Worm (Caenorhabditis elegans) whole organism, young adult: ENCODE data around the gene puf-11.

Experiments
- F10E7.11 ChIP-seq: sonication (generic microtip); optimal IDR thresholded peaks from 2 replicates; lab custom pipeline; 2017; ENCODE audit warnings: mild to moderate bottlenecking, missing genetic modification characterization, moderate library complexity, missing compliant biosample characterization
- F23B12.7 ChIP-seq: sonication (generic microtip); optimal IDR thresholded peaks from 2 replicates; lab custom pipeline; 2017; ENCODE audit warnings: missing genetic modification characterization, mild to moderate bottlenecking, missing compliant biosample characterization, antibody characterized with exemption, moderate library complexity; ENCODE audit not compliant: insufficient read depth
- ccch-3 ChIP-seq: fragments of 200-800 bp; sonication (Bioruptor generic); optimal IDR thresholded peaks from 2 replicates; lab custom pipeline; 2018; ENCODE audit warnings: mild to moderate bottlenecking, missing genetic modification characterization, missing compliant biosample characterization
- let-526 ChIP-seq: fragments of 200-800 bp; sonication (Bioruptor generic); IDR thresholded peaks from 2 replicates; pipeline ENCODE4 v1.3.6; 2022; ENCODE audit warnings: missing genetic modification reagents, missing genetic modification characterization, missing compliant biosample characterization
- lin-54 ChIP-seq: fragments of 200-800 bp; sonication (Bioruptor generic); optimal IDR thresholded peaks from 2 replicates; lab custom pipeline; 2018; ENCODE audit warnings: mild to moderate bottlenecking, missing genetic modification characterization, missing compliant biosample characterization
- mel-28 ChIP-seq: sonication (generic microtip); optimal IDR thresholded peaks from 2 replicates; lab custom pipeline; 2016; ENCODE audit warnings: borderline replicate concordance, mild to moderate bottlenecking, missing genetic modification characterization, missing compliant biosample characterization
- mxl-1 ChIP-seq: sonication (generic microtip); optimal IDR thresholded peaks from 2 replicates; lab custom pipeline; 2016; ENCODE audit warnings: missing genetic modification characterization, missing compliant biosample characterization
- nhr-90 ChIP-seq: sonication (generic microtip); optimal IDR thresholded peaks from 2 replicates; lab custom pipeline; 2016; ENCODE audit warnings: missing genotype, mild to moderate bottlenecking, missing genetic modification characterization, missing compliant biosample characterization
- sea-2 ChIP-seq: fragments of 200-800 bp; sonication (Bioruptor generic); IDR thresholded peaks from 2 replicates; pipeline ENCODE4 v1.3.6; 2022; ENCODE audit warnings: missing genetic modification characterization, missing compliant biosample characterization
- snpc-1.3 ChIP-seq: sonication (generic microtip); optimal IDR thresholded peaks from 2 replicates; lab custom pipeline; 2017; ENCODE audit warnings: missing genetic modification characterization, mild to moderate bottlenecking, missing compliant biosample characterization, antibody characterized with exemption, moderate library complexity, missing genotype, missing genetic modification reagents; ENCODE audit not compliant: insufficient read depth
- sptf-2 ChIP-seq: fragments of 200-800 bp; sonication (Bioruptor generic); optimal IDR thresholded peaks from 2 replicates; lab custom pipeline; 2018; ENCODE audit warnings: mild to moderate bottlenecking, missing genetic modification characterization, missing compliant biosample characterization
- tbp1 ChIP-seq: fragments of 200-800 bp; sonication (Bioruptor generic); optimal IDR thresholded peaks from 2 replicates; lab custom pipeline; 2018; ENCODE audit warnings: mild to moderate bottlenecking, missing genetic modification characterization, missing compliant biosample characterization
- ztf-18 ChIP-seq: sonication (generic microtip); optimal IDR thresholded peaks from 2 replicates; lab custom pipeline; 2016; ENCODE audit warnings: missing genotype, mild to moderate bottlenecking, missing genetic modification characterization, missing compliant biosample characterization

DNA sequence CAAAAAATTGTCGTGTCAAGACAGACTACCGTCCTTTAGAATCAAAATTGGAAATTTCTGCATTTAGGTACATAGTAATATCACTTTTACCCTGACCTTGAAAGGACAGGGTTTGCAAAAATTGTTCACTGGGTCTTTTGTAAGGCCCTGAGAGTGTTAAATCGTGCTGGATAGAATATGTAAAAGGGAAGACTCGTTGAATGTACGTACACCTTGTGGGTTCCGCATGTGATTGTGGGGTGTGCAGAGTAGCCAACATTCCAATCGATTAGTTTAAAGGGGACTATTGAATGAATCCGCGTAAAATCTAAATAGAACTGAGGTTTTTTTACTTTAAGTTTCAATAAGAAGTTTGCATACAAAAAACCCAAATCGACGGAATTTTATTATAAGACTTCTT lies 39.2 kb downstream of the puf-11 start:
- TF ChIP-seq tbp1 (GFP tag; lab: Kevin White, UChicago) (no peak), F10E7.11 (no peak), sptf-2 (GFP tag; lab: Kevin White, UChicago) (no peak), F23B12.7 (no peak), sea-2 (GFP tag; lab: Robert Waterston, UW) (no peak), nhr-90 (tag; lab: Kevin White, UChicago) (no peak), mel-28 (tag; lab: Kevin White, UChicago) (no peak), snpc-1.3 (tag; lab: Kevin White, UChicago) (no peak), ztf-18 (tag; lab: Kevin White, UChicago) (no peak), ccch-3 (GFP tag; lab: Kevin White, UChicago) (no peak), mxl-1 (tag; lab: Kevin White, UChicago) (no peak), let-526 (GFP tag; lab: Robert Waterston, UW) (no peak), lin-54 (GFP tag; lab: Kevin White, UChicago) (no peak)
